Worm (Caenorhabditis elegans): ENCODE results near the gene gnrr-7.

Gene gnrr-7

ce11 chrX:11185498-11185897 is at the start of gene gnrr-7:
gnrr-7 (plus strand) TSS chrX:11185798.
- TF ChIP-seq ceh-83 (GFP tag; optimal IDR thresholded peaks at IDR 0.05) (no peak), lin-13 (tag; optimal IDR thresholded peaks at IDR 0.05) (no peak), mep-1 (tag; optimal IDR thresholded peaks at IDR 0.05) (no peak)

ce11 chrX:11136988-11137387 is 48.6 kb upstream of the gnrr-7 start:
- TF ChIP-seq unc-120 (tag; optimal IDR thresholded peaks at IDR 0.05; ENCODE audit: poor library complexity, severe bottlenecking) (no peak), pha-4 (tag; optimal IDR thresholded peaks at IDR 0.05) (no peak), lsy-2 (tag; optimal IDR thresholded peaks at IDR 0.05) (no peak), drap-1 (GFP tag; optimal IDR thresholded peaks at IDR 0.05) (no peak), elt-1 (tag; optimal IDR thresholded peaks at IDR 0.05; ENCODE audit: borderline replicate concordance, insufficient read depth) (no peak), ces-1 (GFP tag; optimal IDR thresholded peaks at IDR 0.05) (no peak), nhr-2 (tag; optimal IDR thresholded peaks at IDR 0.05) (no peak), lin-32 (GFP tag; optimal IDR thresholded peaks at IDR 0.05) (no peak), unc-62 (GFP tag; optimal IDR thresholded peaks at IDR 0.05) (no peak), zip-8 (tag; optimal IDR thresholded peaks at IDR 0.05) (no peak), ztf-11 (tag; optimal IDR thresholded peaks at IDR 0.05) (no peak)

- TF ChIP-seq unc-120 (tag; optimal IDR thresholded peaks at IDR 0.05; ENCODE audit: poor library complexity, severe bottlenecking), result no peak
- peak; percentile 15 for TF ChIP-seq elt-1 (tag; optimal IDR thresholded peaks at IDR 0.05; ENCODE audit: borderline replicate concordance, insufficient read depth)
- TF ChIP-seq nhr-76 (tag; optimal IDR thresholded peaks at IDR 0.05), result no peak
- TF ChIP-seq lsy-2 (tag; optimal IDR thresholded peaks at IDR 0.05), result no peak
- no peak for TF ChIP-seq elt-3 (tag; optimal IDR thresholded peaks at IDR 0.05)
- TF ChIP-seq ceh-83 (GFP tag; optimal IDR thresholded peaks at IDR 0.05), result no peak
These were observed 48.0 kb upstream of the gnrr-7 start for ce11 chrX:11137632-11138031.

ce11 chrX:11151494-11151893 is 34.1 kb upstream of the gnrr-7 start:
- no peak for TF ChIP-seq nhr-237 (tag; optimal IDR thresholded peaks at IDR 0.05)
- TF ChIP-seq snpc-4 (tag; optimal IDR thresholded peaks at IDR 0.05), result no peak
- no peak for TF ChIP-seq M03D4.4 (tag; optimal IDR thresholded peaks at IDR 0.05)
- no peak for TF ChIP-seq drap-1 (GFP tag; optimal IDR thresholded peaks at IDR 0.05)
- TF ChIP-seq bed-3 (GFP tag; optimal IDR thresholded peaks at IDR 0.05), result no peak
- no peak for TF ChIP-seq tbx-8 (GFP tag; optimal IDR thresholded peaks at IDR 0.05)
- TF ChIP-seq nhr-76 (tag; optimal IDR thresholded peaks at IDR 0.05), result no peak

ce11 chrX:11152720-11153119 is 32.9 kb upstream of the gnrr-7 start, which contains the start of the genes C05C9.3 and C05C9.2:
C05C9.3 (minus strand) TSS chrX:11152820.
C05C9.2 (plus strand) TSS chrX:11153065.
- TF ChIP-seq bed-3 (GFP tag; optimal IDR thresholded peaks at IDR 0.05), result no peak
- no peak for TF ChIP-seq unc-120 (tag; optimal IDR thresholded peaks at IDR 0.05; ENCODE audit: poor library complexity, severe bottlenecking)
- no peak for TF ChIP-seq unc-39 (tag; optimal IDR thresholded peaks at IDR 0.05)

ce11 chrX:11160537-11160936 is 25.1 kb upstream of the gnrr-7 start, which contains the start of gene C05C9.1:
C05C9.1 (plus strand) TSS chrX:11160837.
- no peak for TF ChIP-seq ztf-11 (tag; optimal IDR thresholded peaks at IDR 0.05)
- no peak for TF ChIP-seq elt-1 (tag; optimal IDR thresholded peaks at IDR 0.05; ENCODE audit: borderline replicate concordance, insufficient read depth)
- TF ChIP-seq flh-1 (GFP tag; optimal IDR thresholded peaks at IDR 0.05), result no peak
- TF ChIP-seq ceh-83 (GFP tag; optimal IDR thresholded peaks at IDR 0.05), result no peak
- no peak for TF ChIP-seq ham-2 (GFP tag; optimal IDR thresholded peaks at IDR 0.05)
- no peak for TF ChIP-seq sem-2 (GFP tag; optimal IDR thresholded peaks at IDR 0.05)
- no peak for TF ChIP-seq lin-13 (tag; optimal IDR thresholded peaks at IDR 0.05)
- no peak for TF ChIP-seq snpc-4 (tag; optimal IDR thresholded peaks at IDR 0.05)

- TF ChIP-seq ces-1 (GFP tag; optimal IDR thresholded peaks at IDR 0.05), result no peak
- TF ChIP-seq bed-3 (GFP tag; optimal IDR thresholded peaks at IDR 0.05), result no peak
These were observed 22.6 kb upstream of the gnrr-7 start for ce11 chrX:11162778-11163584.
